Worm (Caenorhabditis elegans) whole organism, early embryonic: Measurements from ENCODE around the gene F49E10.4.

Experiments
- B0310.2 ChIP-seq: sonication (generic microtip); optimal IDR thresholded peaks from 2 replicates; lab custom pipeline; 2016; ENCODE audit warnings: mild to moderate bottlenecking, missing genetic modification characterization, missing compliant biosample characterization
- F13C5.2 ChIP-seq: sonication (generic microtip); optimal IDR thresholded peaks from 2 replicates; lab custom pipeline; 2017; ENCODE audit warnings: mild to moderate bottlenecking, missing genetic modification characterization, inconsistent platforms, missing compliant biosample characterization
- aly-1 ChIP-seq: sonication (generic microtip); optimal IDR thresholded peaks from 2 replicates; lab custom pipeline; 2016; ENCODE audit warnings: missing genetic modification characterization, missing compliant biosample characterization
- ama-1 ChIP-seq: fragments of 150-350 bp; optimal IDR thresholded peaks from 2 replicates; lab custom pipeline; 2014
- ceh-13 ChIP-seq: fragments of 200-800 bp; sonication (Bioruptor generic); optimal IDR thresholded peaks from 2 replicates; lab custom pipeline; 2018; ENCODE audit warnings: mild to moderate bottlenecking, missing genetic modification characterization, missing compliant biosample characterization
- ceh-36 ChIP-seq: sonication (generic microtip); optimal IDR thresholded peaks from 2 replicates; lab custom pipeline; 2016; ENCODE audit warnings: missing genetic modification characterization, inconsistent platforms, missing compliant biosample characterization
- ets-7 ChIP-seq: sonication (generic microtip); optimal IDR thresholded peaks from 2 replicates; lab custom pipeline; 2016; ENCODE audit warnings: missing genotype, missing genetic modification characterization, missing compliant biosample characterization
- flt-1 ChIP-seq: fragments of 200-800 bp; sonication (Bioruptor generic); IDR thresholded peaks from 2 replicates; pipeline ENCODE4 v1.3.6; 2022; ENCODE audit warnings: missing genetic modification characterization, missing compliant biosample characterization
- hmbx-1 ChIP-seq: sonication (generic microtip); optimal IDR thresholded peaks from 2 replicates; lab custom pipeline; 2016; ENCODE audit warnings: mild to moderate bottlenecking, missing genetic modification characterization, missing compliant biosample characterization
- hmg-4 ChIP-seq: fragments of 200-800 bp; sonication (Bioruptor generic); optimal IDR thresholded peaks from 2 replicates; lab custom pipeline; 2018; ENCODE audit warnings: mild to moderate bottlenecking, missing genetic modification characterization, missing compliant biosample characterization
- hnd-1 ChIP-seq: sonication (generic microtip); optimal IDR thresholded peaks from 2 replicates; lab custom pipeline; 2016; ENCODE audit warnings: missing genetic modification characterization, missing compliant biosample characterization
- pes-1 ChIP-seq: fragments of 200-800 bp; sonication (Bioruptor generic); IDR thresholded peaks from 2 replicates; pipeline ENCODE4 v1.3.6; 2022; ENCODE audit warnings: missing genetic modification reagents, missing genetic modification characterization, missing compliant biosample characterization
- scrt-1 ChIP-seq: fragments of 200-800 bp; sonication (Bioruptor generic); IDR thresholded peaks from 2 replicates; pipeline ENCODE4 v1.3.6; 2022; ENCODE audit warnings: missing genetic modification characterization, missing compliant biosample characterization
- sea-1 ChIP-seq: fragments of 200-800 bp; sonication (Bioruptor generic); conservative IDR thresholded peaks from 2 replicates; pipeline ENCODE4 v1.3.6; 2022; ENCODE audit warnings: missing genetic modification characterization, missing compliant biosample characterization
- tbx-11 ChIP-seq: fragments of 200-800 bp; sonication (Bioruptor generic); IDR thresholded peaks from 2 replicates; pipeline ENCODE4 v1.3.6; 2022; ENCODE audit warnings: missing genetic modification characterization, missing compliant biosample characterization
- tbx-37 ChIP-seq: fragments of 200-800 bp; sonication (Bioruptor generic); conservative IDR thresholded peaks from 2 replicates; pipeline ENCODE4 v1.3.6; 2022; ENCODE audit warnings: missing genetic modification reagents, missing genetic modification characterization, missing compliant biosample characterization
- tra-4 ChIP-seq: sonication (generic microtip); optimal IDR thresholded peaks from 2 replicates; lab custom pipeline; 2017; ENCODE audit warnings: missing genetic modification characterization, missing compliant biosample characterization

Gene F49E10.4

DNA sequence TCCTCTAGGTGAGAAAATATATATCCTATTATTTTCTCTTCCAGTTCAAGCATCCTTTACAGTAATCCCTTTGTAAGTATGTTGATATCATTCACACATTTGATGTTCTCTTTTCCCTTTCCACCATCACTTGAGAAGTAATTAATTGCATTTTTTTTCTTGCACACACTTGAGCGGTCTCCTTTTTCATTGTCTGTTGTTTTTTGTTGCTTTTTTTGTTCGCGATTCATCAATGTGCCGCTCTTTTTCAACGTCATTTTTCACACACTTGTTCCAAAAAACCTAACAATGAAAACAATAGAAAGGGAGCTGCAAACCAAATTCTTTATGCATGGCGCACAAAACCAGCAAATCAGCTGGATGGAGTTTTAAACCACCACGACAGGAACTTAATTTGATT is at the start of gene F49E10.4:
F49E10.4 (plus strand) TSS at position 301 of the 400 bp plus-strand sequence.
- TF ChIP-seq sea-1 (GFP tag; lab: Robert Waterston, UW) (no peak), tbx-11 (no peak), ama-1 (lab: Kevin White, UChicago) (no peak), ceh-13 (GFP tag; lab: Kevin White, UChicago) (no peak), hmg-4 (GFP tag; lab: Kevin White, UChicago) (no peak), pes-1 (GFP tag; lab: Robert Waterston, UW) (no peak), ceh-36 (tag; lab: Kevin White, UChicago) (no peak), hnd-1 (no peak), hmbx-1 (tag; lab: Kevin White, UChicago) (no peak), B0310.2 (tag; lab: Kevin White, UChicago) (no peak), tbx-37 (GFP tag; lab: Robert Waterston, UW) (no peak), aly-1 (tag; lab: Kevin White, UChicago) (no peak), tra-4 (tag; lab: Kevin White, UChicago) (no peak), F13C5.2 (no peak), ets-7 (tag; lab: Kevin White, UChicago) (no peak), flt-1 (no peak)

DNA sequence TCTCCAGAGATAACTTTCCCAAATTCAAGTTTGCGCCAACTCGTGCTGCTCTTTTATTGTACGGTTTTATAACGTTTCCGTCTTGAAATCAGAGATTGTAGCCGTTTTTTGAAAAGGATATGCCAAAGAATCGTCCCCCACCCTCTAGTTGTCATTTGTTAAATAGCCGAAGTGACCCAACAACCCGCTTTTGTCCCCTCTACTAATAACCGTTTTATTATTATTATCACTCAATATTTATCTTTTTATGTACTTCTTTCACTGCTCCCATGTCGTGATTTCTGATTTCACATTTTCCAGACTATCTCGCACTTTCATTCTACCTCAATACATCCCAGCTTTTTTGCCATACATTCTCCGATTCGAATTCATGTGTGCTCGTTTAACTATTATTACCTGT is 48.7 kb upstream of the F49E10.4 start:
- TF ChIP-seq hmg-4 (GFP tag; lab: Kevin White, UChicago) (no peak), pes-1 (GFP tag; lab: Robert Waterston, UW) (no peak), hmbx-1 (tag; lab: Kevin White, UChicago) (no peak), ama-1 (lab: Kevin White, UChicago) (peak; percentile 76)

DNA sequence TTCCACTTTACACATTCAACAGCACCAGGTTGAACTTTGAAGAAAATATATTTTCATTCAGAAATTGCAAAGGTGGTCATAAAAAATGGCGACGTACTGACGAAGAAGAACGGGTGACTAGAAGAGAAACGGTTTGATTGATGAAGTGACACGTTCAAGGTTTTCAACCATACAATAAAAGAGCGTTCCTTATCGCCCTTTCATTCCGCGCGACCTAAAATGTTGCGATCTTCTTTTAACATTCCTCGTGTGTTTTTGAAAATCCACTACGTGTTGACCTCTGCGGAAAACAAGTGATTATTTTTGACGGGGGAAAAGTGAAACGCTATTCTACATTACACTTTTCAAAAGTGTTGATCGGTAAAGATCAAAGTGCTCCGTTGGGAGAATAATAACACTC is 47.6 kb upstream of the F49E10.4 start:
- no peak for TF ChIP-seq ama-1 (lab: Kevin White, UChicago)
- no peak for TF ChIP-seq tbx-11
- TF ChIP-seq B0310.2 (tag; lab: Kevin White, UChicago), result no peak
- no peak for TF ChIP-seq ceh-13 (GFP tag; lab: Kevin White, UChicago)
- TF ChIP-seq tbx-37 (GFP tag; lab: Robert Waterston, UW), result no peak
- no peak for TF ChIP-seq ets-7 (tag; lab: Kevin White, UChicago)
- no peak for TF ChIP-seq ceh-36 (tag; lab: Kevin White, UChicago)
- TF ChIP-seq hmbx-1 (tag; lab: Kevin White, UChicago), result no peak
- TF ChIP-seq scrt-1 (GFP tag; lab: Robert Waterston, UW), result no peak
- TF ChIP-seq sea-1 (GFP tag; lab: Robert Waterston, UW), result no peak
- no peak for TF ChIP-seq F13C5.2
- no peak for TF ChIP-seq aly-1 (tag; lab: Kevin White, UChicago)

DNA sequence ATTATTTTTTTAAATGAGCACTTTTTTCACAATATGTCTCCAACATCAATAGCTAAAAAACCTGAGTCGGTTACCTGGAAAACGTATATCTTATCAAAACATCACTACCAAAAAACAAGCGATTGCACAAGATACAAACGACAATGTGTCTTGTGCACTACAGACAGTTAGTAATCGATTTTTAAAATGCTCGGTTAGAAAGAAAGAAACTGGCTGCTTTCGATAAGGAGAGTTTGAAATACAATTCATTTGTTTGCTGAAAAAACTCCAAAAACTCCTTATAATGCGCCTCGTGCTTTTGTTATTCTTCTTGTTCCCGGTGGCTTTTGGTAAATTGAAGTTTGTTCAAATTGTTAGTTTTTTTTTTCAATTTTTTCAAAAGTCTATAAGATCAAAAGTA is 46.5 kb upstream of the F49E10.4 start, which contains the start of gene acp-5:
acp-5 (plus strand) TSS at position 261 of the 400 bp plus-strand sequence.
- TF ChIP-seq sea-1 (GFP tag; lab: Robert Waterston, UW), result no peak
- no peak for TF ChIP-seq ceh-36 (tag; lab: Kevin White, UChicago)
- TF ChIP-seq ama-1 (lab: Kevin White, UChicago), result no peak
- no peak for TF ChIP-seq hnd-1
- TF ChIP-seq tra-4 (tag; lab: Kevin White, UChicago), result no peak
- TF ChIP-seq hmg-4 (GFP tag; lab: Kevin White, UChicago), result no peak

DNA sequence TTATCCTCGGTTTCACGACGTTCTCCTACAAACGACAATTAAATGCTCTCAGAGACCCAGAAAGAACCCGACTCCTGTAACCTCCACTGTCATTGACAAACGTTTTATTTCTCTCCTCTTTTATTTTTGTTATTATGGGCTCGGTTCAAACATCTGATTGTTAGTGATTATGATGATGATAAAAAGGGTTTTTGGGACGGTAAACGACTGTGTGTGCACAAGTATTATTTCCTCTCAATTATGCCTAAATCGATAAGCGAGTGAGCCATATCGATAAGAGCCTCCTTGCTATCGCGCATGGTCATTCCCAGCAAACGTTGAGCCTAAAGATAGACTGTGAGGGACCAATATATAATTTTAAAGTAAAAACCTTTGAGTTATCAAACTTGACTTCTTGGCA is 43.8 kb upstream of the F49E10.4 start:
- no peak for TF ChIP-seq sea-1 (GFP tag; lab: Robert Waterston, UW)
- TF ChIP-seq hmg-4 (GFP tag; lab: Kevin White, UChicago), result no peak
- TF ChIP-seq hnd-1, result no peak
- TF ChIP-seq tbx-37 (GFP tag; lab: Robert Waterston, UW), result no peak
- no peak for TF ChIP-seq B0310.2 (tag; lab: Kevin White, UChicago)
- no peak for TF ChIP-seq scrt-1 (GFP tag; lab: Robert Waterston, UW)
- TF ChIP-seq hmbx-1 (tag; lab: Kevin White, UChicago), result no peak
- no peak for TF ChIP-seq pes-1 (GFP tag; lab: Robert Waterston, UW)
- TF ChIP-seq ceh-13 (GFP tag; lab: Kevin White, UChicago), result no peak
- TF ChIP-seq flt-1, result no peak
- TF ChIP-seq aly-1 (tag; lab: Kevin White, UChicago), result no peak
- TF ChIP-seq F13C5.2, result no peak
- TF ChIP-seq ets-7 (tag; lab: Kevin White, UChicago), result no peak
- TF ChIP-seq tbx-11, result no peak
- no peak for TF ChIP-seq ceh-36 (tag; lab: Kevin White, UChicago)

DNA sequence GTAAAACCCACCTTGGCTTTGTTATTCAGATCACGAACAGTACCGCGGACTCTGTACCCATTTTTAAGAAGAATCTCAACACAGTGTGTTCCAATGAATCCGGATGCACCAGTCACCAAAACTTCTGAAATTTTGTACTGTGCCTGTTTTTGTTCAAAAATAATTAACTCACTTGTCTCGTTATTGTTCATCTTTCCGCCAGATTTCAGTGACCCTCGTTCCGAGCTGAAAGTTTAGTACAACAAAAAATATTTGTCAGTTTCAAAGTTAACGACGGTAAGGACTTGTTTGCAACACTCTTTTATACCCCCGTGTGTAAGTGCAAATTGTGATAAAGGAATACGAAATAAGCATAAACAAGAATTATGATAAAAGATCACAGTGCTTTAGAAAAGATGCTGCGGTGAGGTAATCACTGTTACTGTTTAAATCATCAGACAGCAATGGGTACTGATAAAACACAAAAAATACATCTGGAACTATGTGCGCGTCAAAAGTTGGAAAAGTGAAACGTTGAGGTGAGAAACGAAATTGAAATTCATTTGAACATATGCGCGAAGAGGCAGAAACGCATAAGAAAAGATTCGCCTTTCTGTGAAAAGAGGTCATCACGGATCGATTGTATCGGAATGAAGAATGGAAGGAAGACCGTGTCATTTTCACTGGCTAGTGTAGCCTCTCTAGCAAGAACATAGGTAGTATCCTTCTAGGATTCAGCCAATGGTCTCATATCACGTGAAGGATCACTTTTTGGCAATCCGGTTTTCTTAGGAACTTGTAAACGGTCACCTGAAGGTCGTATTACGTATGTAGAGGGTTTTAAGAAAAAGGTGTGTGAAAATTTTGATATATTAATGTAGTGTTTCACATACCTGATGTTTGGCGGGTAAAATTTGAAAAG is 40.8 kb upstream of the F49E10.4 start, which contains the start of gene F13D11.4:
F13D11.4 (minus strand) TSS at position 225 of the 901 bp plus-strand sequence.
- no peak for TF ChIP-seq pes-1 (GFP tag; lab: Robert Waterston, UW)
- no peak for TF ChIP-seq B0310.2 (tag; lab: Kevin White, UChicago)
- no peak for TF ChIP-seq hnd-1
- no peak for TF ChIP-seq scrt-1 (GFP tag; lab: Robert Waterston, UW)
- TF ChIP-seq flt-1, result no peak
- TF ChIP-seq sea-1 (GFP tag; lab: Robert Waterston, UW), result no peak
- no peak for TF ChIP-seq ceh-13 (GFP tag; lab: Kevin White, UChicago)
- no peak for TF ChIP-seq ceh-36 (tag; lab: Kevin White, UChicago)
- no peak for TF ChIP-seq tbx-11
- no peak for TF ChIP-seq tra-4 (tag; lab: Kevin White, UChicago)
- TF ChIP-seq hmg-4 (GFP tag; lab: Kevin White, UChicago), result no peak
- no peak for TF ChIP-seq F13C5.2
- TF ChIP-seq tbx-37 (GFP tag; lab: Robert Waterston, UW), result no peak
- TF ChIP-seq ama-1 (lab: Kevin White, UChicago), result no peak
- TF ChIP-seq aly-1 (tag; lab: Kevin White, UChicago), result no peak

DNA sequence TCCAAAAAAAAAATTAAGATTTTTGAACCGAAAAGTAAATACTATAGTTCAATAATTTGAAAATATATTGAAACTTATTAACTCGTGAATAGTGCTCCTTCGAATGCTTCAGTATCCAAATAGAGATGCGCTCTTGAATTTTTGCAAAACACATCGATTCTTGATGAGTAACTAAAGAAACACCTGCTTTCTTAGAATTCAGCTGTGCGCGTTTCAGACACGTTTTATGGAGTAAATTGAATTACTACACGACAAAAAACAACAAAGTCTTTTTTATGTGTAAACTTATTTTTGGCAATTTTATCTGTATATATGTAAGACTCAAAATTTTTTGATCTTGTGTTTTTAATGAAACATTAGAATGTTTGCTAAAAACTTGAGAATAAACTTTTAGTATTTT is 39.1 kb upstream of the F49E10.4 start:
- TF ChIP-seq aly-1 (tag; lab: Kevin White, UChicago), result no peak
- no peak for TF ChIP-seq ama-1 (lab: Kevin White, UChicago)
- TF ChIP-seq hmg-4 (GFP tag; lab: Kevin White, UChicago), result no peak
- TF ChIP-seq tra-4 (tag; lab: Kevin White, UChicago), result no peak
- TF ChIP-seq F13C5.2, result no peak
- TF ChIP-seq sea-1 (GFP tag; lab: Robert Waterston, UW), result no peak
- TF ChIP-seq B0310.2 (tag; lab: Kevin White, UChicago), result no peak
- no peak for TF ChIP-seq ceh-13 (GFP tag; lab: Kevin White, UChicago)
- TF ChIP-seq ets-7 (tag; lab: Kevin White, UChicago), result no peak
